Worm (Caenorhabditis elegans) whole organism, young adult: ENCODE measurements around the gene C25H3.1.
A peak's percentile ranks its signal among the peaks of the same experiment; 100 is the strongest.

Experiments
- B0261.1 ChIP-seq: sonication (generic microtip); optimal IDR thresholded peaks from 2 replicates; lab custom pipeline; 2016; ENCODE audit warnings: mild to moderate bottlenecking, missing genetic modification characterization, moderate library complexity, missing compliant biosample characterization
- C17E4.6 ChIP-seq: fragments of 200-800 bp; sonication (Bioruptor generic); IDR thresholded peaks from 2 replicates; pipeline ENCODE4 v1.3.6; 2022; ENCODE audit warnings: missing genetic modification reagents, missing genetic modification characterization, missing compliant biosample characterization
- D2030.7 ChIP-seq: fragments of 200-800 bp; sonication (Bioruptor generic); IDR thresholded peaks from 2 replicates; pipeline ENCODE4 v1.3.6; 2022; ENCODE audit warnings: missing genetic modification reagents, missing genetic modification characterization, missing compliant biosample characterization
- F23B12.7 ChIP-seq: sonication (generic microtip); optimal IDR thresholded peaks from 2 replicates; lab custom pipeline; 2017; ENCODE audit warnings: missing genetic modification characterization, mild to moderate bottlenecking, missing compliant biosample characterization, antibody characterized with exemption, moderate library complexity; ENCODE audit not compliant: insufficient read depth
- F39B2.1 ChIP-seq: fragments of 200-800 bp; sonication (Bioruptor generic); IDR thresholded peaks from 2 replicates; pipeline ENCODE4 v1.3.6; 2022; ENCODE audit warnings: missing genetic modification reagents, missing genetic modification characterization, missing compliant biosample characterization
- K11D2.4 ChIP-seq: fragments of 200-800 bp; sonication (Bioruptor generic); IDR thresholded peaks from 2 replicates; pipeline ENCODE4 v1.3.6; 2022; ENCODE audit warnings: missing genetic modification reagents, missing genetic modification characterization, missing compliant biosample characterization
- T07F8.4 ChIP-seq: sonication (generic microtip); optimal IDR thresholded peaks from 2 replicates; lab custom pipeline; 2016; ENCODE audit warnings: mild to moderate bottlenecking, missing genetic modification characterization, moderate library complexity, missing compliant biosample characterization
- Y67H2A.10 ChIP-seq: fragments of 200-800 bp; sonication (Bioruptor generic); conservative IDR thresholded peaks from 2 replicates; pipeline ENCODE4 v1.3.6; 2022; ENCODE audit warnings: missing genetic modification reagents, missing genetic modification characterization, missing compliant biosample characterization
- ama-1 ChIP-seq, 3 experiments: fragments of 150-350 bp in 1 of 3; sonication (generic microtip) in 2 of 3; optimal IDR thresholded peaks; 2 replicates each; lab custom pipeline; 2014 to 2018; ENCODE audit warnings: missing biosample characterization in 2 of 3, missing genetic modification characterization in 2 of 3, missing genetic modification reagents in 2 of 3
- aptf-3 ChIP-seq: fragments of 200-800 bp; sonication (Bioruptor generic); IDR thresholded peaks from 2 replicates; pipeline ENCODE4 v1.3.6; 2022; ENCODE audit warnings: missing genetic modification characterization, missing compliant biosample characterization
- bed-2 ChIP-seq: fragments of 200-800 bp; sonication (Bioruptor generic); IDR thresholded peaks from 2 replicates; pipeline ENCODE4 v1.3.6; 2022; ENCODE audit warnings: missing genetic modification reagents, missing genetic modification characterization, missing compliant biosample characterization
- ccch-3 ChIP-seq: fragments of 200-800 bp; sonication (Bioruptor generic); optimal IDR thresholded peaks from 2 replicates; lab custom pipeline; 2018; ENCODE audit warnings: mild to moderate bottlenecking, missing genetic modification characterization, missing compliant biosample characterization
- cebp-1 ChIP-seq, 2 experiments: fragments of 200-800 bp in 1 of 2; sonication (Bioruptor generic) in 1 of 2; sonication (generic microtip) in 1 of 2; IDR thresholded peaks in 1 of 2; optimal IDR thresholded peaks in 1 of 2; 2 replicates each; pipeline versions ENCODE4 v1.3.6 to Lab custom; 2017 to 2022; ENCODE audit warnings: missing compliant biosample characterization in 2 of 2, missing genetic modification characterization in 2 of 2, mild to moderate bottlenecking in 1 of 2, missing genetic modification reagents in 1 of 2, moderate library complexity in 1 of 2
- ceh-40 ChIP-seq: fragments of 200-800 bp; sonication (Bioruptor generic); IDR thresholded peaks from 2 replicates; pipeline ENCODE4 v1.3.6; 2022; ENCODE audit warnings: missing genetic modification characterization, missing compliant biosample characterization
- ceh-79 ChIP-seq: sonication (generic microtip); optimal IDR thresholded peaks from 2 replicates; lab custom pipeline; 2017; ENCODE audit warnings: mild to moderate bottlenecking, missing genetic modification characterization, missing compliant biosample characterization
- efl-1 ChIP-seq: fragments of 150-350 bp; optimal IDR thresholded peaks from 2 replicates; lab custom pipeline; 2014; ENCODE audit warnings: missing biosample characterization, missing genetic modification reagents, missing genetic modification characterization
- ekl-4 ChIP-seq: fragments of 200-800 bp; sonication (Bioruptor generic); IDR thresholded peaks from 2 replicates; pipeline ENCODE4 v1.3.6; 2022; ENCODE audit warnings: missing genetic modification reagents, missing genetic modification characterization, missing compliant biosample characterization
- him-1 ChIP-seq: sonication (generic microtip); optimal IDR thresholded peaks from 2 replicates; lab custom pipeline; 2016; ENCODE audit warnings: missing genotype, missing genetic modification reagents, missing genetic modification characterization, missing compliant biosample characterization
- let-607 ChIP-seq, 2 experiments: fragments of 200-800 bp in 1 of 2; sonication (Bioruptor generic) in 1 of 2; sonication (generic microtip) in 1 of 2; optimal IDR thresholded peaks; 2 replicates each; lab custom pipeline; 2016 to 2018; ENCODE audit warnings: mild to moderate bottlenecking in 2 of 2, missing compliant biosample characterization in 2 of 2, missing genetic modification characterization in 2 of 2, moderate library complexity in 2 of 2, missing genotype in 1 of 2
- mes-4 ChIP-seq: sonication (generic microtip); optimal IDR thresholded peaks from 2 replicates; lab custom pipeline; 2016; ENCODE audit warnings: missing genotype, missing genetic modification characterization, missing compliant biosample characterization
- mxl-1 ChIP-seq: sonication (generic microtip); optimal IDR thresholded peaks from 2 replicates; lab custom pipeline; 2016; ENCODE audit warnings: missing genetic modification characterization, missing compliant biosample characterization
- nfyb-1 ChIP-seq: fragments of 200-800 bp; sonication (Bioruptor generic); IDR thresholded peaks from 2 replicates; pipeline ENCODE4 v1.3.6; 2022; ENCODE audit warnings: missing genetic modification reagents, missing genetic modification characterization, missing compliant biosample characterization
- nhr-179 ChIP-seq: sonication (generic microtip); optimal IDR thresholded peaks from 2 replicates; lab custom pipeline; 2016; ENCODE audit warnings: mild to moderate bottlenecking, missing genetic modification characterization, missing compliant biosample characterization
- nhr-27 ChIP-seq: fragments of 200-800 bp; sonication (Bioruptor generic); optimal IDR thresholded peaks from 2 replicates; lab custom pipeline; 2018; ENCODE audit warnings: mild to moderate bottlenecking, missing genetic modification characterization, moderate library complexity, missing compliant biosample characterization
- nhr-80 ChIP-seq: sonication (generic microtip); optimal IDR thresholded peaks from 2 replicates; lab custom pipeline; 2016; ENCODE audit warnings: missing genetic modification characterization, missing compliant biosample characterization
- pbrm-1 ChIP-seq: fragments of 200-800 bp; sonication (Bioruptor generic); IDR thresholded peaks from 2 replicates; pipeline ENCODE4 v1.3.6; 2022; ENCODE audit warnings: missing genetic modification reagents, missing genetic modification characterization, missing compliant biosample characterization
- sea-2 ChIP-seq: fragments of 200-800 bp; sonication (Bioruptor generic); IDR thresholded peaks from 2 replicates; pipeline ENCODE4 v1.3.6; 2022; ENCODE audit warnings: missing genetic modification characterization, missing compliant biosample characterization
- sptf-2 ChIP-seq: fragments of 200-800 bp; sonication (Bioruptor generic); optimal IDR thresholded peaks from 2 replicates; lab custom pipeline; 2018; ENCODE audit warnings: mild to moderate bottlenecking, missing genetic modification characterization, missing compliant biosample characterization
- ztf-22 ChIP-seq: fragments of 200-800 bp; sonication (Bioruptor generic); optimal IDR thresholded peaks from 2 replicates; lab custom pipeline; 2018; ENCODE audit warnings: mild to moderate bottlenecking, missing genetic modification characterization, moderate library complexity, missing compliant biosample characterization
- ztf-25 ChIP-seq: fragments of 200-800 bp; sonication (Bioruptor generic); IDR thresholded peaks from 2 replicates; pipeline ENCODE4 v1.3.6; 2022; ENCODE audit warnings: missing genetic modification reagents, missing genetic modification characterization, missing compliant biosample characterization
- ztf-28 ChIP-seq: fragments of 200-800 bp; sonication (Bioruptor generic); IDR thresholded peaks from 2 replicates; pipeline ENCODE4 v1.3.6; 2022; ENCODE audit warnings: missing genetic modification reagents, missing genetic modification characterization, missing compliant biosample characterization
- ztf-6 ChIP-seq: fragments of 200-800 bp; sonication (Bioruptor generic); IDR thresholded peaks from 2 replicates; pipeline ENCODE4 v1.3.6; 2022; ENCODE audit warnings: missing genetic modification reagents, missing genetic modification characterization, missing compliant biosample characterization

C25H3.1 gene

DNA sequence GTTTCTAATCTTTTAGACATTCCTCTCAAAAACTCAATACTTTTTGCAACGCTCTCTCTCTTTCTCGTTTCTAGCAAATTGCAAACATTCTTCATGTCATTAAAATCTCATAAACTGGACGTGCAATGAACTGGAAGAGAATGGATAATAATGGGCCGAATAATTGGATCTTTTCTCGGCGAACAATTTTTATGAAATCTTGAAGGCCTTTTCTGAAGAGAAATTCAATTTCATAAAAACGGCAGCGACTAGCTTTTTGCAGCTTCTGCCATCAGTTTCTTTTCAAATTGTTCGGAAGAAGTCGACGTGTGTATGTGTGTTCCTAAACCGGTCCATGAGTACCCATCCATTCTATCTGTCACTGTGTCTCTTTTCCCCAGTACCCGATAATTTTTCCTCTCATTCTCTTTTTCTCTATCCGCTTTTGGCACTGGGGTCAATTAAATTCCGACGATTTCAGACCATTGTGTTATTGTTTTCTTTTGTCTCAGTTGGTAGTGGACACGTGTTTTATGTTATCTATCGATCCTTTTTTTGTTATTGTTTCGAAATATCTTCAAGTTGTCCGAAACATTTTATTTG lies 3.8 kb downstream of the C25H3.1 start:
- TF ChIP-seq mes-4 (tag; lab: Kevin White, UChicago) = no peak
- TF ChIP-seq efl-1 (GFP tag; lab: Kevin White, UChicago) = no peak
- no peak for TF ChIP-seq D2030.7 (GFP tag; lab: Robert Waterston, UW)
- no peak for TF ChIP-seq ztf-25
- no peak for TF ChIP-seq pbrm-1 (GFP tag; lab: Robert Waterston, UW)
- TF ChIP-seq F23B12.7 (tag; lab: Kevin White, UChicago) = no peak
- TF ChIP-seq cebp-1 (GFP tag; IDR thresholded peaks at IDR 0.05; lab: Robert Waterston, UW) = no peak
- TF ChIP-seq cebp-1 (tag; optimal IDR thresholded peaks at IDR 0.05; lab: Kevin White, UChicago) = peak; percentile 28
- no peak for TF ChIP-seq ztf-28 (GFP tag; lab: Robert Waterston, UW)
- TF ChIP-seq, all 124 proteins: peak for 1

- no peak for TF ChIP-seq bed-2
- no peak for TF ChIP-seq nhr-80 (tag; lab: Kevin White, UChicago)
- no peak for TF ChIP-seq C17E4.6 (GFP tag; lab: Robert Waterston, UW)
- no peak for TF ChIP-seq nhr-27 (tag; lab: Kevin White, UChicago)
- TF ChIP-seq aptf-3 (GFP tag; lab: Robert Waterston, UW) = no peak
- no peak for TF ChIP-seq ama-1 (optimal IDR thresholded peaks at IDR 0.05; lab: Kevin White, UChicago)
- TF ChIP-seq ama-1 (GFP tag; optimal IDR thresholded peaks at IDR 0.05; lab: Kevin White, UChicago) = no peak
- TF ChIP-seq ekl-4 (GFP tag; lab: Robert Waterston, UW) = no peak
- no peak for TF ChIP-seq ceh-79 (tag; lab: Kevin White, UChicago)
- no peak for TF ChIP-seq K11D2.4 (GFP tag; lab: Robert Waterston, UW)
- no peak for TF ChIP-seq B0261.1
- TF ChIP-seq sptf-2 (GFP tag; lab: Kevin White, UChicago) = no peak
- TF ChIP-seq Y67H2A.10 = no peak
- TF ChIP-seq ccch-3 (GFP tag; lab: Kevin White, UChicago) = no peak
- TF ChIP-seq ceh-40 (GFP tag; lab: Robert Waterston, UW) = no peak
- TF ChIP-seq T07F8.4 (tag; lab: Kevin White, UChicago) = no peak
- TF ChIP-seq sea-2 (GFP tag; lab: Robert Waterston, UW) = no peak
- TF ChIP-seq, all 124 proteins: peak for 0
These were observed 5.6 kb downstream of the C25H3.1 start for ce11 chrII:5704479-5704878.

- TF ChIP-seq him-1 (tag; lab: Kevin White, UChicago) = no peak
- TF ChIP-seq F39B2.1 (GFP tag; lab: Robert Waterston, UW) = no peak
- TF ChIP-seq nfyb-1 = 0 out of 2 replicates have a peak, but pooled peaks have one; percentile 34
- no peak for TF ChIP-seq ztf-22
- TF ChIP-seq nhr-179 (tag; lab: Kevin White, UChicago) = no peak
- TF ChIP-seq ztf-6 = no peak
These were observed 8.7 kb downstream of the C25H3.1 start, which contains the start of gene osta-2 for ce11 chrII:5707532-5707931. Gene osta-2 (plus strand): TSS chrII:5707691.

DNA sequence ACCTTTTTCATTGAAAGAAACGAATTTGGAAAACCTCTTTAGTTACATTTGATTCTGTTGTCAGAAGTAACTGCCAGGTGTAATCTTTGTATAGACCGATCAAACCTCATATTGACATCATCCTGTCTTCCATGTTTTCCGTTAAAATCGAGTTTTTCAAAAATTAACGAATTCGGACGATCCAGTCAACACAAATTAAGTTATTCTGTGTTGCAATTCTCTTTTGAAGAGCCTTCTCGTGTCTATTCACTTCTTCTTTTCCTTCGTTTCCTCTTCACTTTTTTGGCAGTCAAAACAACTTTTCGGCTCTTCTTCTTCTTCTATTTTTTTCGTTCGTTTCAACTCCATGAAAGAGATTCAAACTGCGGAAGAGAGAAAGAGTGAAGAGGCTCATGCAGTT lies 9.3 kb downstream of the C25H3.1 start:
- no peak for TF ChIP-seq K11D2.4 (GFP tag; lab: Robert Waterston, UW)
- no peak for TF ChIP-seq mxl-1 (tag; lab: Kevin White, UChicago)
- TF ChIP-seq ztf-25 = no peak
- TF ChIP-seq let-607 (tag; optimal IDR thresholded peaks at IDR 0.05; lab: Kevin White, UChicago) = no peak
